Fruit fly (Drosophila melanogaster): ENCODE measurements around the gene CG7341.

Gene CG7341

DNA sequence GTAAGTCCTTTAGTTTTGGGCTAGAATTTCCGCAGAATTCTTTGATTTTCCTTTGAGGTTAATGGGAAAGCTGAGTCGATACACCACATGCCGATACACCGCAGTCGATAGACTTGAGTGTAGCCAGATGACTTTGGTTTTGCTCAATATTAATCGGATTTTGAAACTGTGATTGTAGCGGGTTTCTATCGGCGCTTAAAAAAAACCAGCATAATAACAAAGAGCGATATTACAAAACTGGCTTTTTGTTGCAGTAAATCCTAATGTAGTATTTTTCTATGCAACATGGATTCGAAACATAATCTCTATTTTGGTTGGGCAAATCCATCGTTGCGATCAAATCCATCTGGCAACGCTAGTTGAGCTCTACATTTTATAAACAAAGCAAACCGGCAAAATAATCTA lies 3.3 kb upstream of the CG7341 start, which contains the start of the genes Polr3D and mus304 (continued):
- no peak for TF ChIP-seq CG2199 (GFP tag; IDR thresholded peaks at IDR 0.05)
- no peak for TF ChIP-seq br (optimal IDR thresholded peaks at IDR 0.05)
- no peak for TF ChIP-seq gsb-n (tag; optimal IDR thresholded peaks at IDR 0.05)
- TF ChIP-seq Ssrp (tag; optimal IDR thresholded peaks at IDR 0.05): no peak
- no peak for TF ChIP-seq zf30C (GFP tag; optimal IDR thresholded peaks at IDR 0.05)
- TF ChIP-seq NC2β (GFP tag; optimal IDR thresholded peaks at IDR 0.05): peak; percentile 11
- peak; percentile 58 for TF ChIP-seq Scr (GFP tag; IDR thresholded peaks at IDR 0.05; ENCODE audit: partially characterized antibody)
- no peak for TF ChIP-seq bsh (GFP tag; optimal IDR thresholded peaks at IDR 0.05)
- no peak for TF ChIP-seq dmrt11E (tag; optimal IDR thresholded peaks at IDR 0.05)
- peak; percentile 58 for TF ChIP-seq CG34376 (GFP tag; optimal IDR thresholded peaks at IDR 0.05)
- peak; percentile 85 for TF ChIP-seq CG2116 (GFP tag; optimal IDR thresholded peaks at IDR 0.05)
- TF ChIP-seq CG7556 (GFP tag; optimal IDR thresholded peaks at IDR 0.05): peak; percentile 5
- TF ChIP-seq sc (optimal IDR thresholded peaks at IDR 0.05): no peak
- no peak for TF ChIP-seq sc (GFP tag; optimal IDR thresholded peaks at IDR 0.05)
- TF ChIP-seq dpn (GFP tag; optimal IDR thresholded peaks at IDR 0.05): peak in 1 of 2 experiments; percentile 4
- peak; percentile 41; the same call in 1 of the 2 replicates for TF ChIP-seq inv (GFP tag; IDR thresholded peaks at IDR 0.05; ENCODE audit: partially characterized antibody)
- no peak for TF ChIP-seq TFAM (GFP tag; optimal IDR thresholded peaks at IDR 0.05)
- TF ChIP-seq CG11504 (tag; optimal IDR thresholded peaks at IDR 0.05): peak; percentile 33
- peak; percentile 40; the same call in 2 of the 3 replicates for TF ChIP-seq CG17361 (GFP tag; IDR thresholded peaks at IDR 0.05)
- TF ChIP-seq CG33557 (GFP tag; optimal IDR thresholded peaks at IDR 0.05): no peak
- peak; percentile 67 for TF ChIP-seq Med (GFP tag)
- no peak for TF ChIP-seq Lpt (GFP tag; optimal IDR thresholded peaks at IDR 0.05)
- TF ChIP-seq prd (optimal IDR thresholded peaks at IDR 0.05): no peak
- TF ChIP-seq prd (GFP tag; IDR thresholded peaks at IDR 0.05): 0 out of 3 replicates have a peak, but pooled peaks have one; percentile 12
- no peak for TF ChIP-seq CG1024 (GFP tag; IDR thresholded peaks at IDR 0.05)
- peak; percentile 93 for TF ChIP-seq nerfin-1 (tag; optimal IDR thresholded peaks at IDR 0.05)
- TF ChIP-seq tna (GFP tag; IDR thresholded peaks at IDR 0.05; ENCODE audit: partially characterized antibody): peak; percentile 26
- no peak for TF ChIP-seq CG32767 (GFP tag; IDR thresholded peaks at IDR 0.05)
- no peak for TF ChIP-seq cwo (GFP tag; optimal IDR thresholded peaks at IDR 0.05)
- TF ChIP-seq slp2 (GFP tag; optimal IDR thresholded peaks at IDR 0.05): peak; percentile 10
- TF ChIP-seq Ets97D (GFP tag; optimal IDR thresholded peaks at IDR 0.05): peak; percentile 62
- peak; percentile 21; the same call in 1 of the 2 replicates for TF ChIP-seq Bgb (GFP tag; IDR thresholded peaks at IDR 0.05; ENCODE audit: partially characterized antibody)
- TF ChIP-seq Awh (GFP tag; IDR thresholded peaks at IDR 0.05): no peak
- peak; percentile 40 for TF ChIP-seq Fer1 (GFP tag; optimal IDR thresholded peaks at IDR 0.05)
- peak; percentile 42; the same call in 2 of the 3 replicates for TF ChIP-seq row (GFP tag; IDR thresholded peaks at IDR 0.05)
- peak; percentile 53; the same call in 1 of the 3 replicates for TF ChIP-seq CG34224 (GFP tag; IDR thresholded peaks at IDR 0.05; ENCODE audit: partially characterized antibody)
- TF ChIP-seq ind (GFP tag; optimal IDR thresholded peaks at IDR 0.05): peak; percentile 14
- no peak for TF ChIP-seq Vsx1 (GFP tag; optimal IDR thresholded peaks at IDR 0.05)
- TF ChIP-seq stc (GFP tag; IDR thresholded peaks at IDR 0.05): no peak
- TF ChIP-seq CG13287 (GFP tag; IDR thresholded peaks at IDR 0.05; ENCODE audit: partially characterized antibody): peak; percentile 74
- no peak for TF ChIP-seq CG10462 (GFP tag; optimal IDR thresholded peaks at IDR 0.05)
- no peak for TF ChIP-seq Spps (tag; optimal IDR thresholded peaks at IDR 0.05)
- TF ChIP-seq hbn (GFP tag; IDR thresholded peaks at IDR 0.05; ENCODE audit: partially characterized antibody): peak; percentile 36; the same call in 1 of the 2 replicates
- peak; percentile 14 for TF ChIP-seq Neu2 (GFP tag; optimal IDR thresholded peaks at IDR 0.05; ENCODE audit: borderline replicate concordance)
- TF ChIP-seq CG30020 (tag; optimal IDR thresholded peaks at IDR 0.05): peak; percentile 19
- TF ChIP-seq GATAe (GFP tag; conservative IDR thresholded peaks at IDR 0.05): no peak
- no peak for TF ChIP-seq Optix (GFP tag; IDR thresholded peaks at IDR 0.05)
- no peak for TF ChIP-seq dati (GFP tag; IDR thresholded peaks at IDR 0.05)
- TF ChIP-seq Antp (GFP tag; optimal IDR thresholded peaks at IDR 0.05): peak; percentile 21
- TF ChIP-seq CG18262 (tag; optimal IDR thresholded peaks at IDR 0.05): no peak
- TF ChIP-seq CG30403 (GFP tag; optimal IDR thresholded peaks at IDR 0.05): peak; percentile 49

Data from whole organism, embryonic.